Fruit fly (Drosophila melanogaster) whole organism, embryonic: ENCODE measurements around the gene CG15498.

Experiments
- Atf-2 ChIP-seq: fragments of 200-800 bp; sonication (Bioruptor generic); optimal IDR thresholded peaks from 2 replicates; lab custom pipeline; 2016; ENCODE audit warnings: missing biosample characterization, missing genetic modification characterization
- CG12104 ChIP-seq: fragments of 200-800 bp; sonication (Bioruptor generic); optimal IDR thresholded peaks from 3 replicates; lab custom pipeline; 2016; ENCODE audit warnings: missing biosample characterization, missing genetic modification characterization
- CG12155 ChIP-seq: fragments of 200-800 bp; sonication (Bioruptor generic); optimal IDR thresholded peaks from 3 replicates; lab custom pipeline; 2016; ENCODE audit warnings: missing biosample characterization, missing genetic modification characterization
- CG12659 ChIP-seq: fragments of 200-800 bp; sonication (Bioruptor generic); optimal IDR thresholded peaks from 3 replicates; lab custom pipeline; 2017; ENCODE audit warnings: mild to moderate bottlenecking, missing biosample characterization, missing genetic modification reagents, missing genetic modification characterization
- CG12769 ChIP-seq: fragments of 200-800 bp; sonication (Bioruptor generic); optimal IDR thresholded peaks from 2 replicates; lab custom pipeline; 2019; ENCODE audit warnings: missing biosample characterization, mild to moderate bottlenecking, missing genetic modification characterization, moderate library complexity
- CG13424 ChIP-seq: fragments of 200-800 bp; sonication (Bioruptor generic); optimal IDR thresholded peaks from 2 replicates; lab custom pipeline; 2019; ENCODE audit warnings: missing biosample characterization, mild to moderate bottlenecking, missing genetic modification characterization, moderate library complexity
- CG15011 ChIP-seq: fragments of 200-800 bp; sonication (Bioruptor generic); optimal IDR thresholded peaks from 3 replicates; lab custom pipeline; 2018; ENCODE audit warnings: missing biosample characterization, mild to moderate bottlenecking, missing genetic modification characterization
- CG1602 ChIP-seq: fragments of 200-800 bp; sonication (Bioruptor generic); optimal IDR thresholded peaks from 3 replicates; lab custom pipeline; 2016; ENCODE audit warnings: missing biosample characterization, missing genetic modification characterization
- CG1603 ChIP-seq: fragments of 200-800 bp; sonication (Bioruptor generic); optimal IDR thresholded peaks from 2 replicates; lab custom pipeline; 2019; ENCODE audit warnings: missing biosample characterization, mild to moderate bottlenecking, missing genetic modification characterization, moderate library complexity
- CG16863 ChIP-seq: fragments of 200-800 bp; sonication (Bioruptor generic); optimal IDR thresholded peaks from 3 replicates; lab custom pipeline; 2016; ENCODE audit warnings: missing biosample characterization, missing genetic modification characterization
- CG1792 ChIP-seq: fragments of 200-800 bp; sonication (Bioruptor generic); optimal IDR thresholded peaks from 2 replicates; lab custom pipeline; 2016; ENCODE audit warnings: missing biosample characterization, missing genetic modification characterization
- CG2129 ChIP-seq: fragments of 200-800 bp; sonication (Bioruptor generic); IDR thresholded peaks from 2 replicates; pipeline ENCODE4 v1.3.6; 2022; ENCODE audit warnings: missing biosample characterization, missing genetic modification characterization; ENCODE audit not compliant: partially characterized antibody
- CG31365 ChIP-seq: fragments of 200-800 bp; sonication (Bioruptor generic); optimal IDR thresholded peaks from 2 replicates; lab custom pipeline; 2018; ENCODE audit warnings: missing biosample characterization, mild to moderate bottlenecking, missing genetic modification characterization
- CG34376 ChIP-seq: fragments of 200-800 bp; sonication (Bioruptor generic); optimal IDR thresholded peaks from 2 replicates; lab custom pipeline; 2018; ENCODE audit warnings: missing biosample characterization, mild to moderate bottlenecking, missing genetic modification characterization
- CG3847 ChIP-seq: fragments of 200-800 bp; sonication (Bioruptor generic); IDR thresholded peaks from 2 replicates; pipeline ENCODE4 v1.3.6; 2022; ENCODE audit warnings: missing biosample characterization, missing genetic modification characterization
- CG3995 ChIP-seq: fragments of 200-800 bp; sonication (Bioruptor generic); optimal IDR thresholded peaks from 3 replicates; lab custom pipeline; 2016; ENCODE audit warnings: missing biosample characterization, missing genetic modification characterization
- CG4617 ChIP-seq: fragments of 200-800 bp; sonication (Bioruptor generic); optimal IDR thresholded peaks from 3 replicates; lab custom pipeline; 2016; ENCODE audit warnings: missing biosample characterization, missing genetic modification characterization, borderline replicate concordance
- CG4730 ChIP-seq: fragments of 200-800 bp; sonication (Bioruptor generic); IDR thresholded peaks from 2 replicates; pipeline ENCODE4 v1.3.6; 2022; ENCODE audit warnings: missing biosample characterization, missing genetic modification characterization
- CG6254 ChIP-seq: fragments of 200-800 bp; sonication (Bioruptor generic); optimal IDR thresholded peaks from 3 replicates; lab custom pipeline; 2017; ENCODE audit warnings: mild to moderate bottlenecking, missing biosample characterization, missing genetic modification reagents, missing genetic modification characterization
- CG6654 ChIP-seq: fragments of 200-800 bp; sonication (Bioruptor generic); optimal IDR thresholded peaks from 2 replicates; lab custom pipeline; 2017; ENCODE audit warnings: missing biosample characterization, mild to moderate bottlenecking, missing genetic modification characterization
- CG6813 ChIP-seq: fragments of 200-800 bp; sonication (Bioruptor generic); optimal IDR thresholded peaks from 2 replicates; lab custom pipeline; 2017; ENCODE audit warnings: missing biosample characterization, missing genetic modification characterization, mild to moderate bottlenecking, moderate library complexity, missing genetic modification reagents
- CG7786 ChIP-seq: fragments of 200-800 bp; sonication (Bioruptor generic); optimal IDR thresholded peaks from 2 replicates; lab custom pipeline; 2016; ENCODE audit warnings: missing biosample characterization, missing genetic modification characterization
- CG8388 ChIP-seq: fragments of 200-800 bp; sonication (Bioruptor generic); optimal IDR thresholded peaks from 2 replicates; lab custom pipeline; 2019; ENCODE audit warnings: missing biosample characterization, mild to moderate bottlenecking, missing genetic modification characterization, moderate library complexity
- CG8924 ChIP-seq: fragments of 200-800 bp; optimal IDR thresholded peaks from 3 replicates; lab custom pipeline; 2019; ENCODE audit warnings: missing biosample characterization, mild to moderate bottlenecking, missing genetic modification characterization, moderate library complexity
- CG8944 ChIP-seq: fragments of 200-800 bp; sonication (Bioruptor generic); optimal IDR thresholded peaks from 3 replicates; lab custom pipeline; 2016; ENCODE audit warnings: missing biosample characterization, missing genetic modification characterization
- CTCF ChIP-seq: fragments of 200-800 bp; sonication (Bioruptor generic); optimal IDR thresholded peaks from 2 replicates; lab custom pipeline; 2017; ENCODE audit warnings: missing biosample characterization, mild to moderate bottlenecking, missing genetic modification characterization, moderate library complexity
- Dek ChIP-seq: fragments of 200-800 bp; sonication (Bioruptor generic); optimal IDR thresholded peaks from 3 replicates; lab custom pipeline; 2019; ENCODE audit warnings: missing biosample characterization, mild to moderate bottlenecking, missing genetic modification characterization, moderate library complexity
- Dfd ChIP-seq, 2 experiments: fragments of >200 bp; optimal IDR thresholded peaks; 2 replicates each; lab custom pipeline; 2017; ENCODE audit warnings: missing biosample characterization in 2 of 2, missing genetic modification characterization in 2 of 2
- Dip3 ChIP-seq: fragments of 200-800 bp; sonication (Bioruptor generic); optimal IDR thresholded peaks from 3 replicates; lab custom pipeline; 2016; ENCODE audit warnings: missing biosample characterization, missing genetic modification characterization
- Doc3 ChIP-seq: fragments of 200-800 bp; sonication (Bioruptor generic); IDR thresholded peaks from 3 replicates; pipeline ENCODE4 v1.3.6; 2022; ENCODE audit warnings: missing biosample characterization, missing genetic modification characterization; ENCODE audit not compliant: partially characterized antibody
- Fer2 ChIP-seq: fragments of 200-800 bp; sonication (Bioruptor generic); optimal IDR thresholded peaks from 2 replicates; lab custom pipeline; 2018; ENCODE audit warnings: missing biosample characterization, mild to moderate bottlenecking, missing genetic modification characterization, moderate library complexity
- HLH4C ChIP-seq: fragments of 200-800 bp; sonication (Bioruptor generic); IDR thresholded peaks from 3 replicates; pipeline ENCODE4 v1.3.6; 2022; ENCODE audit warnings: missing biosample characterization, missing genetic modification characterization; ENCODE audit not compliant: partially characterized antibody
- Hand ChIP-seq: fragments of 200-800 bp; sonication (Bioruptor generic); optimal IDR thresholded peaks from 2 replicates; lab custom pipeline; 2017; ENCODE audit warnings: mild to moderate bottlenecking, missing biosample characterization, missing genetic modification reagents, missing genetic modification characterization
- Med ChIP-seq: fragments of 200-800 bp; sonication (Bioruptor generic); peaks from one replicate; lab custom pipeline; 2016; ENCODE audit warnings: missing biosample characterization, missing genetic modification characterization, mild to moderate bottlenecking, inconsistent platforms, moderate library complexity
- NK7.1 ChIP-seq: fragments of 200-800 bp; sonication (Bioruptor generic); optimal IDR thresholded peaks from 3 replicates; lab custom pipeline; 2016; ENCODE audit warnings: missing biosample characterization, missing genetic modification characterization
- Poxn ChIP-seq: fragments of 200-800 bp; sonication (Bioruptor generic); IDR thresholded peaks from 2 replicates; pipeline ENCODE4 v1.3.6; 2022; ENCODE audit warnings: missing biosample characterization, missing genetic modification characterization
- Six4 ChIP-seq: fragments of 200-800 bp; sonication (Bioruptor generic); optimal IDR thresholded peaks from 2 replicates; lab custom pipeline; 2016; ENCODE audit warnings: missing biosample characterization, missing genetic modification characterization
- abd-A ChIP-seq: fragments of 200-800 bp; sonication (Bioruptor generic); optimal IDR thresholded peaks from 3 replicates; lab custom pipeline; 2019; ENCODE audit warnings: missing biosample characterization, mild to moderate bottlenecking, missing genetic modification characterization, moderate library complexity
- ash1 ChIP-seq: fragments of 200-800 bp; sonication (Bioruptor generic); optimal IDR thresholded peaks from 2 replicates; lab custom pipeline; 2018; ENCODE audit warnings: missing biosample characterization, mild to moderate bottlenecking, missing genetic modification characterization
- bbx ChIP-seq: fragments of 200-800 bp; sonication (Bioruptor generic); IDR thresholded peaks from 2 replicates; pipeline ENCODE4 v1.3.6; 2022; ENCODE audit warnings: missing biosample characterization, missing genetic modification characterization; ENCODE audit not compliant: partially characterized antibody
- bcd ChIP-seq: fragments of 200-800 bp; sonication (Bioruptor generic); optimal IDR thresholded peaks from 2 replicates; lab custom pipeline; 2017; ENCODE audit warnings: missing biosample characterization, mild to moderate bottlenecking, missing genetic modification characterization
- cad ChIP-seq: fragments of >200 bp; optimal IDR thresholded peaks from 2 replicates; lab custom pipeline; 2017; ENCODE audit warnings: missing biosample characterization, missing genetic modification characterization
- chm ChIP-seq: fragments of 200-800 bp; sonication (Bioruptor generic); IDR thresholded peaks from 2 replicates; pipeline ENCODE4 v1.3.6; 2022; ENCODE audit warnings: missing biosample characterization, missing genetic modification characterization
- dmrt99B ChIP-seq: fragments of 200-800 bp; sonication (Bioruptor generic); optimal IDR thresholded peaks from 2 replicates; lab custom pipeline; 2018; ENCODE audit warnings: missing biosample characterization, mild to moderate bottlenecking, missing genetic modification characterization, moderate library complexity
- dpn ChIP-seq, 2 experiments: fragments of 200-800 bp; sonication (Bioruptor generic); optimal IDR thresholded peaks; 3 replicates each; lab custom pipeline; 2016; ENCODE audit warnings: missing biosample characterization in 2 of 2, missing genetic modification characterization in 2 of 2
- fd96Cb ChIP-seq: fragments of 200-800 bp; sonication (Bioruptor generic); optimal IDR thresholded peaks from 2 replicates; lab custom pipeline; 2018; ENCODE audit warnings: missing biosample characterization, mild to moderate bottlenecking, missing genetic modification characterization, moderate library complexity
- gt ChIP-seq: fragments of 200-800 bp; sonication (Bioruptor generic); IDR thresholded peaks from 2 replicates; pipeline ENCODE4 v1.3.6; 2022; ENCODE audit warnings: missing biosample characterization, missing genetic modification characterization
- sisA ChIP-seq: fragments of 200-800 bp; sonication (Bioruptor generic); IDR thresholded peaks from 2 replicates; pipeline ENCODE4 v1.3.6; 2022; ENCODE audit warnings: missing biosample characterization, missing genetic modification characterization
- stwl ChIP-seq: fragments of 200-800 bp; sonication (Bioruptor generic); optimal IDR thresholded peaks from 3 replicates; lab custom pipeline; 2018; ENCODE audit warnings: missing biosample characterization, mild to moderate bottlenecking, missing genetic modification characterization, moderate library complexity
- unpg ChIP-seq: fragments of 200-800 bp; sonication (Bioruptor generic); optimal IDR thresholded peaks from 3 replicates; lab custom pipeline; 2018; ENCODE audit warnings: missing biosample characterization, mild to moderate bottlenecking, missing genetic modification characterization, moderate library complexity

CG15498 gene

dm6 chr3R:21614858-21615427 is 46.0 kb upstream of the CG15498 start (continued):
- TF ChIP-seq Dip3 (GFP tag; lab: Kevin White, UChicago) = peak; percentile 73
- peak; percentile 10 for TF ChIP-seq CG8944
- TF ChIP-seq CG3847 = no peak
- peak; percentile 55 for TF ChIP-seq CG16863 (GFP tag; lab: Kevin White, UChicago)
- no peak for TF ChIP-seq CG4730 (GFP tag; lab: Robert Waterston, UW)
- peak; percentile 37 for TF ChIP-seq CG12104 (GFP tag; lab: Kevin White, UChicago)
- peak; percentile 46 for TF ChIP-seq Six4 (GFP tag; lab: Kevin White, UChicago)
- TF ChIP-seq NK7.1 (GFP tag; lab: Kevin White, UChicago) = peak; percentile 24
- TF ChIP-seq CG15011 (GFP tag; lab: Kevin White, UChicago) = peak; percentile 42
- no peak for TF ChIP-seq Fer2
- no peak for TF ChIP-seq CG31365 (tag; lab: Kevin White, UChicago)
- peak; percentile 63 for TF ChIP-seq CG13424 (tag; lab: Kevin White, UChicago)
- peak; percentile 35 for TF ChIP-seq CG6654
- TF ChIP-seq CG1602 (GFP tag; lab: Kevin White, UChicago) = no peak
- peak; percentile 61 for TF ChIP-seq CG7786 (GFP tag; lab: Kevin White, UChicago)
- TF ChIP-seq CG6254 (GFP tag; lab: Kevin White, UChicago) = no peak
- no peak for TF ChIP-seq Poxn (GFP tag; lab: Robert Waterston, UW)
- no peak for TF ChIP-seq CG34376 (GFP tag; lab: Kevin White, UChicago)
- no peak for TF ChIP-seq bbx
- no peak for TF ChIP-seq sisA (GFP tag; lab: Robert Waterston, UW)
- TF ChIP-seq CG6813 (GFP tag; lab: Kevin White, UChicago) = peak; percentile 62
- no peak for TF ChIP-seq CG2129
- TF ChIP-seq chm (GFP tag; lab: Robert Waterston, UW) = no peak
- no peak for TF ChIP-seq HLH4C (GFP tag; lab: Robert Waterston, UW)
- peak; percentile 60 for TF ChIP-seq bcd
- TF ChIP-seq CG12769 = peak; percentile 88
- peak; percentile 65 for TF ChIP-seq unpg (GFP tag; lab: Kevin White, UChicago)
- no peak for TF ChIP-seq gt
- TF ChIP-seq CG4617 (GFP tag; lab: Kevin White, UChicago) = no peak
- TF ChIP-seq Dfd (GFP tag; optimal IDR thresholded peaks at IDR 0.05; lab: Kevin White, UChicago) = no peak
- no peak for TF ChIP-seq CTCF (GFP tag; lab: Kevin White, UChicago)
- peak; percentile 45 for TF ChIP-seq CG12659 (GFP tag; lab: Kevin White, UChicago)
- peak; percentile 18 for TF ChIP-seq Atf-2 (GFP tag; lab: Kevin White, UChicago)
- TF ChIP-seq CG8924 = peak; percentile 66
- TF ChIP-seq ash1 (GFP tag; lab: Kevin White, UChicago) = peak; percentile 26
- peak; percentile 46 for TF ChIP-seq CG12155 (GFP tag; lab: Kevin White, UChicago)
- TF ChIP-seq Doc3 (GFP tag; lab: Robert Waterston, UW) = no peak
- peak; percentile 68 for TF ChIP-seq CG8388
- no peak for TF ChIP-seq abd-A
- TF ChIP-seq Hand (GFP tag; lab: Kevin White, UChicago) = peak; percentile 53
- peak; percentile 47 to 65 for TF ChIP-seq dpn (GFP tag; optimal IDR thresholded peaks at IDR 0.05; lab: Kevin White, UChicago)
- peak; percentile 86 for TF ChIP-seq Med (GFP tag; lab: Kevin White, UChicago)
- TF ChIP-seq dmrt99B (tag; lab: Kevin White, UChicago) = peak; percentile 68
- no peak for TF ChIP-seq CG1792 (GFP tag; lab: Kevin White, UChicago)
- peak; percentile 14 for TF ChIP-seq Dek
- TF ChIP-seq stwl (tag; lab: Kevin White, UChicago) = no peak
- no peak for TF ChIP-seq cad
- peak; percentile 26 for TF ChIP-seq CG3995 (GFP tag; lab: Kevin White, UChicago)
- peak; percentile 57 for TF ChIP-seq fd96Cb
- TF ChIP-seq CG1603 = peak; percentile 23
